Fruit fly (Drosophila melanogaster): Measurements from ENCODE around the gene CG9588.

Gene CG9588

dm6 chr3R:13713984-13714532 lies 37.6 kb upstream of the CG9588 start:
- TF ChIP-seq D1 (tag; optimal IDR thresholded peaks at IDR 0.05) (no peak), CG17806 (tag; optimal IDR thresholded peaks at IDR 0.05) (no peak), CG13204 (GFP tag; optimal IDR thresholded peaks at IDR 0.05) (no peak), CG4496 (GFP tag; IDR thresholded peaks at IDR 0.05) (peak; percentile 45; the same call in 2 of the 3 replicates), CG15710 (tag; optimal IDR thresholded peaks at IDR 0.05) (no peak), CG32121 (GFP tag; IDR thresholded peaks at IDR 0.05) (no peak), fd96Ca (GFP tag; IDR thresholded peaks at IDR 0.05) (no peak), Snoo (tag; optimal IDR thresholded peaks at IDR 0.05) (no peak), CG10348 (GFP tag; IDR thresholded peaks at IDR 0.05) (no peak), CG12605 (GFP tag; IDR thresholded peaks at IDR 0.05) (no peak), CG9948 (tag; optimal IDR thresholded peaks at IDR 0.05) (no peak), CG14655 (GFP tag; optimal IDR thresholded peaks at IDR 0.05) (no peak), gl (tag; optimal IDR thresholded peaks at IDR 0.05) (peak; percentile 16), EcR (GFP tag; optimal IDR thresholded peaks at IDR 0.05) (no peak), CG8159 (tag; optimal IDR thresholded peaks at IDR 0.05) (peak; percentile 20), Ets98B (GFP tag; IDR thresholded peaks at IDR 0.05) (peak; percentile 52), CG8301 (tag; optimal IDR thresholded peaks at IDR 0.05) (no peak), Pif1A (GFP tag; optimal IDR thresholded peaks at IDR 0.05) (peak; percentile 39), Pif1B (GFP tag; optimal IDR thresholded peaks at IDR 0.05) (peak; percentile 9), CG34367 (tag; optimal IDR thresholded peaks at IDR 0.05) (no peak), rn (GFP tag; IDR thresholded peaks at IDR 0.05) (no peak)

- TF ChIP-seq gl (tag; optimal IDR thresholded peaks at IDR 0.05) (no peak), CG8159 (tag; optimal IDR thresholded peaks at IDR 0.05) (peak; percentile 77), Ets98B (GFP tag; IDR thresholded peaks at IDR 0.05) (no peak; the same call in 1 of the 2 replicates), CG12605 (GFP tag; IDR thresholded peaks at IDR 0.05) (peak; percentile 38; the same call in 1 of the 2 replicates), D1 (tag; optimal IDR thresholded peaks at IDR 0.05) (no peak), Pif1A (GFP tag; optimal IDR thresholded peaks at IDR 0.05) (peak; percentile 18), CG8301 (tag; optimal IDR thresholded peaks at IDR 0.05) (peak; percentile 62), EcR (GFP tag; optimal IDR thresholded peaks at IDR 0.05) (no peak), CG13204 (GFP tag; optimal IDR thresholded peaks at IDR 0.05) (no peak), CG32121 (GFP tag; IDR thresholded peaks at IDR 0.05) (peak; percentile 32; the same call in 1 of the 2 replicates), Pif1B (GFP tag; optimal IDR thresholded peaks at IDR 0.05) (peak; percentile 7), Snoo (tag; optimal IDR thresholded peaks at IDR 0.05) (peak; percentile 28), CG4496 (GFP tag; IDR thresholded peaks at IDR 0.05) (peak; percentile 44; the same call in 2 of the 3 replicates), CG14655 (GFP tag; optimal IDR thresholded peaks at IDR 0.05) (peak; percentile 69), CG17806 (tag; optimal IDR thresholded peaks at IDR 0.05) (peak; percentile 60), CG9948 (tag; optimal IDR thresholded peaks at IDR 0.05) (peak; percentile 69), CG34367 (tag; optimal IDR thresholded peaks at IDR 0.05) (peak; percentile 54), fd96Ca (GFP tag; IDR thresholded peaks at IDR 0.05) (no peak), rn (GFP tag; IDR thresholded peaks at IDR 0.05) (no peak), CG15710 (tag; optimal IDR thresholded peaks at IDR 0.05) (peak; percentile 64), CG10348 (GFP tag; IDR thresholded peaks at IDR 0.05) (no peak)
These were observed 37.1 kb upstream of the CG9588 start for dm6 chr3R:13713541-13713940.

- TF ChIP-seq CG8301 (tag; optimal IDR thresholded peaks at IDR 0.05) (no peak), CG12605 (GFP tag; IDR thresholded peaks at IDR 0.05) (no peak), EcR (GFP tag; optimal IDR thresholded peaks at IDR 0.05) (no peak), CG13204 (GFP tag; optimal IDR thresholded peaks at IDR 0.05) (no peak), CG14655 (GFP tag; optimal IDR thresholded peaks at IDR 0.05) (no peak), Pif1A (GFP tag; optimal IDR thresholded peaks at IDR 0.05) (no peak), CG9948 (tag; optimal IDR thresholded peaks at IDR 0.05) (no peak), gl (tag; optimal IDR thresholded peaks at IDR 0.05) (no peak), fd96Ca (GFP tag; IDR thresholded peaks at IDR 0.05) (no peak), rn (GFP tag; IDR thresholded peaks at IDR 0.05) (no peak), CG34367 (tag; optimal IDR thresholded peaks at IDR 0.05) (no peak), CG8159 (tag; optimal IDR thresholded peaks at IDR 0.05) (no peak), CG10348 (GFP tag; IDR thresholded peaks at IDR 0.05) (no peak), D1 (tag; optimal IDR thresholded peaks at IDR 0.05) (no peak), Pif1B (GFP tag; optimal IDR thresholded peaks at IDR 0.05) (no peak), CG15710 (tag; optimal IDR thresholded peaks at IDR 0.05) (no peak), Snoo (tag; optimal IDR thresholded peaks at IDR 0.05) (no peak)
These were observed 35.3 kb upstream of the CG9588 start, which contains the start of the genes primo-1 and primo-2 for dm6 chr3R:13711735-13712134. Gene primo-1, minus strand, starts transcription at chr3R:13711835. Gene primo-2, minus strand, starts transcription at chr3R:13711835.

- TF ChIP-seq Pif1A (GFP tag; optimal IDR thresholded peaks at IDR 0.05) (peak; percentile 36), CG15710 (tag; optimal IDR thresholded peaks at IDR 0.05) (peak; percentile 4), EcR (GFP tag; optimal IDR thresholded peaks at IDR 0.05) (no peak), CG4496 (GFP tag; IDR thresholded peaks at IDR 0.05) (peak; percentile 63), CG8159 (tag; optimal IDR thresholded peaks at IDR 0.05) (peak; percentile 26), CG10348 (GFP tag; IDR thresholded peaks at IDR 0.05) (no peak), CG14655 (GFP tag; optimal IDR thresholded peaks at IDR 0.05) (no peak), rn (GFP tag; IDR thresholded peaks at IDR 0.05) (no peak), Pif1B (GFP tag; optimal IDR thresholded peaks at IDR 0.05) (no peak), CG34367 (tag; optimal IDR thresholded peaks at IDR 0.05) (no peak), CG13204 (GFP tag; optimal IDR thresholded peaks at IDR 0.05) (no peak), CG32121 (GFP tag; IDR thresholded peaks at IDR 0.05) (0 out of 2 replicates have a peak, but pooled peaks have one; percentile 12), CG9948 (tag; optimal IDR thresholded peaks at IDR 0.05) (no peak), fd96Ca (GFP tag; IDR thresholded peaks at IDR 0.05) (peak; percentile 48; the same call in 2 of the 3 replicates), CG8301 (tag; optimal IDR thresholded peaks at IDR 0.05) (no peak), CG17806 (tag; optimal IDR thresholded peaks at IDR 0.05) (no peak), CG12605 (GFP tag; IDR thresholded peaks at IDR 0.05) (0 out of 2 replicates have a peak, but pooled peaks have one; percentile 30), gl (tag; optimal IDR thresholded peaks at IDR 0.05) (peak; percentile 16), Ets98B (GFP tag; IDR thresholded peaks at IDR 0.05) (peak; percentile 13; the same call in 1 of the 2 replicates), D1 (tag; optimal IDR thresholded peaks at IDR 0.05) (peak; percentile 32), Snoo (tag; optimal IDR thresholded peaks at IDR 0.05) (no peak)
These were observed 34.2 kb upstream of the CG9588 start for dm6 chr3R:13710645-13711044.

dm6 chr3R:13709839-13710238 lies 33.4 kb upstream of the CG9588 start, which contains the start of gene Argp:
Gene Argp, minus strand, starts transcription at chr3R:13709939.
- no peak for TF ChIP-seq CG17806 (tag; optimal IDR thresholded peaks at IDR 0.05)
- no peak for TF ChIP-seq CG34367 (tag; optimal IDR thresholded peaks at IDR 0.05)
- TF ChIP-seq gl (tag; optimal IDR thresholded peaks at IDR 0.05), result no peak
- TF ChIP-seq D1 (tag; optimal IDR thresholded peaks at IDR 0.05), result no peak
- no peak for TF ChIP-seq CG4496 (GFP tag; IDR thresholded peaks at IDR 0.05)
- no peak for TF ChIP-seq CG10348 (GFP tag; IDR thresholded peaks at IDR 0.05)
